Worm (Caenorhabditis elegans) whole organism, L3 larva: ENCODE results near the gene F44D12.19.

Experiments used
- R02D3.7 ChIP-seq: fragments of 150-350 bp; optimal IDR thresholded peaks from 2 replicates; lab custom pipeline; 2014; ENCODE audit warnings: missing biosample characterization, missing genetic modification characterization
- ZK546.5 ChIP-seq: sonication (generic microtip); optimal IDR thresholded peaks from 2 replicates; lab custom pipeline; 2017; ENCODE audit warnings: missing biosample characterization, missing genetic modification characterization
- aly-2 ChIP-seq: fragments of 150-350 bp; optimal IDR thresholded peaks from 2 replicates; lab custom pipeline; 2014; ENCODE audit warnings: missing biosample characterization, missing genetic modification characterization
- ama-1 ChIP-seq: fragments of 150-350 bp; optimal IDR thresholded peaks from 2 replicates; lab custom pipeline; 2018
- ceh-16 ChIP-seq: sonication (generic microtip); optimal IDR thresholded peaks from 2 replicates; lab custom pipeline; 2017; ENCODE audit warnings: missing biosample characterization, missing genetic modification characterization
- ceh-28 ChIP-seq: fragments of 150-350 bp; optimal IDR thresholded peaks from 2 replicates; lab custom pipeline; 2014; ENCODE audit warnings: missing biosample characterization, missing genetic modification reagents, missing genetic modification characterization
- ceh-82 ChIP-seq: fragments of 150-350 bp; optimal IDR thresholded peaks from 2 replicates; lab custom pipeline; 2014; ENCODE audit warnings: missing biosample characterization, missing genetic modification characterization
- ceh-9 ChIP-seq: sonication (generic microtip); optimal IDR thresholded peaks from 2 replicates; lab custom pipeline; 2018; ENCODE audit warnings: missing biosample characterization, missing genetic modification characterization
- daf-12 ChIP-seq: fragments of 150-350 bp; optimal IDR thresholded peaks from 2 replicates; lab custom pipeline; 2014; ENCODE audit warnings: missing biosample characterization, missing genetic modification reagents, missing genetic modification characterization
- egl-27 ChIP-seq: sonication (generic microtip); optimal IDR thresholded peaks from 4 replicates; lab custom pipeline; 2017; ENCODE audit warnings: missing biosample characterization, missing genetic modification reagents, missing genetic modification characterization
- egl-5 ChIP-seq: fragments of 150-350 bp; optimal IDR thresholded peaks from 2 replicates; lab custom pipeline; 2017; ENCODE audit warnings: missing biosample characterization, missing genetic modification reagents, missing genetic modification characterization, inconsistent platforms
- elt-1 ChIP-seq: fragments of 150-350 bp; optimal IDR thresholded peaks from 2 replicates; lab custom pipeline; 2014; ENCODE audit warnings: missing biosample characterization, missing genetic modification characterization
- elt-2 ChIP-seq: sonication (generic microtip); optimal IDR thresholded peaks from 2 replicates; lab custom pipeline; 2016; ENCODE audit warnings: missing genetic modification reagents, mild to moderate bottlenecking, missing genetic modification characterization, missing compliant biosample characterization
- elt-3 ChIP-seq, 3 experiments: fragments of 150-350 bp in 1 of 3; sonication (generic microtip) in 2 of 3; optimal IDR thresholded peaks; 2 replicates in 2 of 3; 4 replicates in 1 of 3; lab custom pipeline; 2014 to 2017; ENCODE audit warnings: missing biosample characterization in 3 of 3, missing genetic modification characterization in 3 of 3
- eor-1 ChIP-seq, 2 experiments: fragments of 150-350 bp; optimal IDR thresholded peaks; 2 replicates each; lab custom pipeline; 2014 to 2018; ENCODE audit warnings: missing biosample characterization in 2 of 2, missing genetic modification characterization in 2 of 2
- fkh-10 ChIP-seq: sonication (generic microtip); optimal IDR thresholded peaks from 2 replicates; lab custom pipeline; 2017; ENCODE audit warnings: missing biosample characterization, missing genetic modification reagents, missing genetic modification characterization
- fkh-2 ChIP-seq: fragments of 150-350 bp; optimal IDR thresholded peaks from 2 replicates; lab custom pipeline; 2014; ENCODE audit warnings: missing biosample characterization, missing genetic modification reagents, missing genetic modification characterization
- fos-1 ChIP-seq: fragments of 150-350 bp; optimal IDR thresholded peaks from 2 replicates; lab custom pipeline; 2014; ENCODE audit warnings: missing biosample characterization, missing genetic modification characterization
- hmg-11 ChIP-seq: sonication (generic microtip); optimal IDR thresholded peaks from 2 replicates; lab custom pipeline; 2016; ENCODE audit warnings: missing genetic modification characterization, missing compliant biosample characterization
- jun-1 ChIP-seq: fragments of 150-350 bp; optimal IDR thresholded peaks from 2 replicates; lab custom pipeline; 2014; ENCODE audit warnings: missing biosample characterization, missing genetic modification reagents, missing genetic modification characterization
- lin-15B ChIP-seq: fragments of 150-350 bp; optimal IDR thresholded peaks from 2 replicates; lab custom pipeline; 2014; ENCODE audit warnings: missing biosample characterization, missing genetic modification characterization
- lin-39 ChIP-seq: fragments of 150-350 bp; optimal IDR thresholded peaks from 2 replicates; lab custom pipeline; 2018; ENCODE audit warnings: missing biosample characterization, missing genetic modification reagents, missing genetic modification characterization
- lsy-12 ChIP-seq: sonication (generic microtip); optimal IDR thresholded peaks from 2 replicates; lab custom pipeline; 2016; ENCODE audit warnings: mild to moderate bottlenecking, missing genetic modification characterization, missing compliant biosample characterization
- mdl-1 ChIP-seq: fragments of 150-350 bp; optimal IDR thresholded peaks from 2 replicates; lab custom pipeline; 2014; ENCODE audit warnings: missing biosample characterization, missing genetic modification characterization
- mml-1 ChIP-seq: fragments of 150-350 bp; sonication (generic microtip); optimal IDR thresholded peaks from 3 replicates; lab custom pipeline; 2014; ENCODE audit warnings: missing biosample characterization, missing genetic modification characterization
- nfya-1 ChIP-seq: sonication (generic microtip); optimal IDR thresholded peaks from 2 replicates; lab custom pipeline; 2017; ENCODE audit warnings: missing genetic modification characterization, mild to moderate bottlenecking, missing compliant biosample characterization, antibody characterized with exemption, moderate library complexity; ENCODE audit not compliant: insufficient read depth
- nhr-11 ChIP-seq: fragments of 150-350 bp; optimal IDR thresholded peaks from 2 replicates; lab custom pipeline; 2014; ENCODE audit warnings: missing biosample characterization, missing genetic modification characterization
- nhr-12 ChIP-seq: fragments of 150-350 bp; optimal IDR thresholded peaks from 2 replicates; lab custom pipeline; 2014; ENCODE audit warnings: missing biosample characterization, missing genetic modification characterization
- nhr-23 ChIP-seq: fragments of 150-350 bp; optimal IDR thresholded peaks from 2 replicates; lab custom pipeline; 2014; ENCODE audit warnings: missing biosample characterization, missing genetic modification reagents, missing genetic modification characterization
- nhr-237 ChIP-seq: fragments of 150-350 bp; optimal IDR thresholded peaks from 2 replicates; lab custom pipeline; 2014; ENCODE audit warnings: missing biosample characterization, missing genetic modification characterization
- nhr-25 ChIP-seq: sonication (generic microtip); optimal IDR thresholded peaks from 2 replicates; lab custom pipeline; 2017; ENCODE audit warnings: missing biosample characterization, missing genetic modification characterization
- nhr-28 ChIP-seq: fragments of 150-350 bp; optimal IDR thresholded peaks from 2 replicates; lab custom pipeline; 2014; ENCODE audit warnings: missing biosample characterization, missing genetic modification characterization
- nhr-43 ChIP-seq: sonication (generic microtip); optimal IDR thresholded peaks from 2 replicates; lab custom pipeline; 2016; ENCODE audit warnings: mild to moderate bottlenecking, missing genetic modification characterization, missing compliant biosample characterization; ENCODE audit not compliant: poor library complexity, severe bottlenecking
- nhr-67 ChIP-seq: fragments of 150-350 bp; optimal IDR thresholded peaks from 2 replicates; lab custom pipeline; 2014; ENCODE audit warnings: missing biosample characterization, missing genetic modification characterization
- nhr-76 ChIP-seq: fragments of 150-350 bp; sonication (generic microtip); optimal IDR thresholded peaks from 5 replicates; lab custom pipeline; 2014; ENCODE audit warnings: missing biosample characterization, missing genetic modification characterization
- nhr-77 ChIP-seq: fragments of 150-350 bp; optimal IDR thresholded peaks from 2 replicates; lab custom pipeline; 2014; ENCODE audit warnings: missing biosample characterization, missing genetic modification characterization
- pha-4 ChIP-seq: fragments of 150-350 bp; optimal IDR thresholded peaks from 2 replicates; lab custom pipeline; 2014; ENCODE audit warnings: missing biosample characterization, missing genetic modification reagents, missing genetic modification characterization
- pqm-1 ChIP-seq: fragments of 150-350 bp; optimal IDR thresholded peaks from 2 replicates; lab custom pipeline; 2017; ENCODE audit warnings: missing biosample characterization, missing genetic modification characterization, inconsistent platforms
- sea-2 ChIP-seq: fragments of 150-350 bp; sonication (generic microtip); optimal IDR thresholded peaks from 4 replicates; lab custom pipeline; 2014; ENCODE audit warnings: missing biosample characterization, missing genetic modification reagents, missing genetic modification characterization
- skn-1 ChIP-seq: fragments of 150-350 bp; optimal IDR thresholded peaks from 2 replicates; lab custom pipeline; 2014; ENCODE audit warnings: missing biosample characterization, missing genetic modification characterization
- snpc-4 ChIP-seq: fragments of 150-350 bp; optimal IDR thresholded peaks from 2 replicates; lab custom pipeline; 2014; ENCODE audit warnings: missing biosample characterization, missing genetic modification characterization
- tbx-2 ChIP-seq: sonication (generic microtip); optimal IDR thresholded peaks from 2 replicates; lab custom pipeline; 2016; ENCODE audit warnings: mild to moderate bottlenecking, missing genetic modification characterization, missing compliant biosample characterization
- unc-39 ChIP-seq: sonication (generic microtip); optimal IDR thresholded peaks from 4 replicates; lab custom pipeline; 2017; ENCODE audit warnings: missing biosample characterization, missing genetic modification characterization
- unc-62 ChIP-seq: fragments of 150-350 bp; sonication (generic microtip); optimal IDR thresholded peaks from 4 replicates; lab custom pipeline; 2014; ENCODE audit warnings: missing biosample characterization, missing genetic modification reagents, missing genetic modification characterization
- zag-1 ChIP-seq: fragments of 150-350 bp; optimal IDR thresholded peaks from 2 replicates; lab custom pipeline; 2014; ENCODE audit warnings: missing biosample characterization, missing genetic modification characterization
- ztf-11 ChIP-seq: fragments of 150-350 bp; optimal IDR thresholded peaks from 2 replicates; lab custom pipeline; 2014; ENCODE audit warnings: missing biosample characterization, missing genetic modification characterization
- ztf-4 ChIP-seq: fragments of 150-350 bp; optimal IDR thresholded peaks from 2 replicates; lab custom pipeline; 2014; ENCODE audit warnings: missing biosample characterization, missing genetic modification characterization

F44D12.19 gene

DNA sequence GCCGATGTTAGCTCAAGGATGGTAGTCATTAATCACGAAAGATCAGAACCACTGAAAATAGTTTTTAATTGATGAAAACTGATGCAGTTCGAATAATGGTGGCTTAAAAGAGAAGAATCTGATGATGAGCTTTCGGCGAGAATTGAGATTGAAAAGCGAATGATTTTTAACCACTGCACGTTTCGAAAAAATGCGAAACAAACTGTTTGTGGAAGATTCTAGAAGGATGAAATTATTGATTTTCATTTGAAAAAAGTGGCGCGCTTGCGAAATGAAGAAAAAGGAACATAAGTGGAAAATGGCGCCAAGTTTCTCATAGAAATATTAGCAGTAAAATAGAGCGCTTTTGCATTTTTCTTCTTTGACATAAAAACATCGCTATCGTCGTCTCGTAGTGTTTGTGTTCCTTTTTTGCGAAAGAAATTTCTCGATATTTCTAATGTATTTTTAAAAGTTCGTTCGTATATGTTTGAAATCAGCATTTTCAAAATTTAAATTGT is 26.4 kb upstream of the F44D12.19 start, which contains the start of gene uba-1 (continued):
- no peak for TF ChIP-seq fos-1 (tag; lab: Kevin White, UChicago)
- no peak for TF ChIP-seq nhr-28 (tag; lab: Kevin White, UChicago)
- no peak for TF ChIP-seq ceh-82 (tag; lab: Kevin White, UChicago)
- TF ChIP-seq unc-39 = no peak
- peak; percentile 46 for TF ChIP-seq lsy-12
- TF ChIP-seq pqm-1 (tag; lab: Kevin White, UChicago) = no peak
- no peak for TF ChIP-seq nhr-237 (tag; lab: Kevin White, UChicago)
- peak; percentile 4 for TF ChIP-seq lin-39
- no peak for TF ChIP-seq mdl-1
- TF ChIP-seq nhr-43 (tag; lab: Kevin White, UChicago) = peak; percentile 68
- peak; percentile 81 for TF ChIP-seq ama-1 (lab: Kevin White, UChicago)
- no peak for TF ChIP-seq ZK546.5 (tag; lab: Kevin White, UChicago)
- TF ChIP-seq elt-2 = peak; percentile 46
- TF ChIP-seq egl-5 = no peak
- no peak for TF ChIP-seq elt-1
- peak; percentile 37 for TF ChIP-seq nhr-25 (tag; lab: Kevin White, UChicago)
- TF ChIP-seq snpc-4 (tag; lab: Kevin White, UChicago) = no peak
- no peak for TF ChIP-seq mml-1 (tag; lab: Kevin White, UChicago)
- no peak for TF ChIP-seq nhr-67
- TF ChIP-seq fkh-2 (tag; lab: Kevin White, UChicago) = no peak
- no peak for TF ChIP-seq daf-12 (tag; lab: Kevin White, UChicago)

DNA sequence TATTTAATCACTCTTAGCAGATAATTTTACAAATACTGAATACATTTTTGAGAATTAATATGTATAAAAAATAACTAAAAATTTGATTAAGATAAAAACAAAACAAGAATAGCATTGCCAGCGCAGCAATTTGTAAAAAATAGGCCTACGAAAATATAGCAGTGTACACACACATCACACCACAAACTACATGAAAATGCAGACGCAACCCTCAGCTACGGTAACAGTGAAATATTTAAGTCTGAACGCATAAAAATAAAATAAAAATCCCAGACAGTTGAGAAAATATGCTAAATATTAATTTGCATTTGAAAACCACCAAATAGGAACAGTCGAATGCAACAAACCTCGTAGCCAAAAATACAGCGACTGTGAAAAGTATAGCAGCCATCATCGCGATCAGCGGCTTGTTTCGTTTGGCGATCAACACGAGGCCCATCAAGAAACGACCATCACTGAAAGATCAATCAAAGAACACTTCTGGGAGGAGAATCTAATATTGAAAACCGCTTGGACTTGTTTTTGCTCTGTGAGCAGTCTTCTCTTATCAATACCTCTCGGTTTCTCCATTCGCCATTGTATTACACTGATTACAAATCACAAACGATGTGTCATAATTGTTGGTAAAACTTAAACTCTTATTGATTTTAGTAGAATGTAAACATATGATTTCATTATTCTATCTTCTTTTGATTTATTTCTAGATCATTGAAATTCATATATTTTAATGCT is 22.7 kb upstream of the F44D12.19 start, which contains the start of gene pyp-1:
TSS of gene pyp-1 (minus strand) at position 439 of the 732 bp plus-strand sequence.
- TF ChIP-seq fos-1 (tag; lab: Kevin White, UChicago) (no peak), nhr-12 (no peak), egl-27 (tag; lab: Kevin White, UChicago) (no peak), fkh-2 (tag; lab: Kevin White, UChicago) (no peak), mml-1 (tag; lab: Kevin White, UChicago) (no peak), tbx-2 (tag; lab: Kevin White, UChicago) (no peak), ZK546.5 (tag; lab: Kevin White, UChicago) (no peak), nhr-25 (tag; lab: Kevin White, UChicago) (no peak), nhr-23 (tag; lab: Kevin White, UChicago) (no peak), aly-2 (tag; lab: Kevin White, UChicago) (no peak), lin-15B (tag; lab: Kevin White, UChicago) (no peak), elt-3 (tag; optimal IDR thresholded peaks at IDR 0.05; lab: Kevin White, UChicago) (no peak), elt-1 (no peak), ceh-28 (tag; lab: Kevin White, UChicago) (peak; percentile 40), ztf-4 (tag; lab: Kevin White, UChicago) (no peak), unc-39 (no peak), ceh-82 (tag; lab: Kevin White, UChicago) (no peak), ceh-9 (tag; lab: Kevin White, UChicago) (no peak), nfya-1 (tag; lab: Kevin White, UChicago) (peak; percentile 15), nhr-11 (no peak), egl-5 (no peak), nhr-28 (tag; lab: Kevin White, UChicago) (no peak), elt-2 (peak; percentile 74), nhr-77 (no peak), zag-1 (tag; lab: Kevin White, UChicago) (no peak), nhr-67 (no peak), daf-12 (tag; lab: Kevin White, UChicago) (no peak), nhr-237 (tag; lab: Kevin White, UChicago) (no peak), lin-39 (peak; percentile 25), pqm-1 (tag; lab: Kevin White, UChicago) (peak; percentile 83), skn-1 (tag; lab: Kevin White, UChicago) (no peak), eor-1 (tag; optimal IDR thresholded peaks at IDR 0.05; lab: Kevin White, UChicago) (no peak), unc-62 (GFP tag; lab: Kevin White, UChicago) (no peak), ztf-11 (no peak), jun-1 (peak; percentile 21), lsy-12 (no peak), snpc-4 (tag; lab: Kevin White, UChicago) (peak; percentile 7), ceh-16 (tag; lab: Kevin White, UChicago) (no peak), fkh-10 (GFP tag; lab: Kevin White, UChicago) (no peak), nhr-76 (tag; lab: Kevin White, UChicago) (no peak), ama-1 (lab: Kevin White, UChicago) (peak; percentile 19), sea-2 (no peak), mdl-1 (no peak), R02D3.7 (tag; lab: Kevin White, UChicago) (no peak), hmg-11 (no peak), nhr-43 (tag; lab: Kevin White, UChicago) (no peak), pha-4 (tag; lab: Kevin White, UChicago) (peak; percentile 75)
